Worm (Caenorhabditis elegans) whole organism, early embryonic: ENCODE data around the gene chil-19.

Source experiments
- aly-1 ChIP-seq: sonication (generic microtip); optimal IDR thresholded peaks from 2 replicates; lab custom pipeline; 2016; ENCODE audit warnings: missing genetic modification characterization, missing compliant biosample characterization
- ama-1 ChIP-seq: fragments of 150-350 bp; optimal IDR thresholded peaks from 2 replicates; lab custom pipeline; 2014
- ceh-13 ChIP-seq: fragments of 200-800 bp; sonication (Bioruptor generic); optimal IDR thresholded peaks from 2 replicates; lab custom pipeline; 2018; ENCODE audit warnings: mild to moderate bottlenecking, missing genetic modification characterization, missing compliant biosample characterization
- ets-7 ChIP-seq: sonication (generic microtip); optimal IDR thresholded peaks from 2 replicates; lab custom pipeline; 2016; ENCODE audit warnings: missing genotype, missing genetic modification characterization, missing compliant biosample characterization

ce11 chrII:9412086-9412608, 42.1 kb downstream of the chil-19 start, which contains the start of gene arrd-3:
- no peak for TF ChIP-seq ceh-13 (GFP tag; lab: Kevin White, UChicago)
- TF ChIP-seq aly-1 (tag; lab: Kevin White, UChicago) = no peak
- TF ChIP-seq ets-7 (tag; lab: Kevin White, UChicago) = no peak
- TF ChIP-seq ama-1 (lab: Kevin White, UChicago) = no peak
